Fruit fly (Drosophila melanogaster) Kc167 (cell line): ENCODE measurements around the gene CG13138.

Experiments
- Myc ChIP-seq: fragments of >200 bp; optimal IDR thresholded peaks from 2 replicates; lab custom pipeline; 2017; ENCODE audit warnings: missing external identifiers
- Sin3A ChIP-seq: fragments of >200 bp; optimal IDR thresholded peaks from 2 replicates; lab custom pipeline; 2018; ENCODE audit warnings: missing external identifiers
- insv ChIP-seq: fragments of >200 bp; optimal IDR thresholded peaks from 3 replicates; lab custom pipeline; 2018; ENCODE audit warnings: missing external identifiers
- psq ChIP-seq: fragments of >200 bp; optimal IDR thresholded peaks from 2 replicates; lab custom pipeline; 2017; ENCODE audit warnings: missing external identifiers

- TF ChIP-seq Sin3A (lab: Kevin White, UChicago), result no peak
- TF ChIP-seq psq, result no peak
- TF ChIP-seq Myc (lab: Kevin White, UChicago), result no peak
- no peak for TF ChIP-seq insv (lab: Kevin White, UChicago)
These were observed 14.1 kb upstream of the CG13138 start for dm6 chr2L:10315888-10316287.
